Fruit fly (Drosophila melanogaster): Measurements from ENCODE around the gene Cpr35B.

Gene Cpr35B

dm6 chr2L:14462644-14463394 lies 37.8 kb upstream of the Cpr35B start (continued):
- TF ChIP-seq CG12299 (tag; optimal IDR thresholded peaks at IDR 0.05) (peak; percentile 8), sr (GFP tag; IDR thresholded peaks at IDR 0.05) (0 out of 3 replicates have a peak, but pooled peaks have one; percentile 31), CG12769 (tag; optimal IDR thresholded peaks at IDR 0.05) (peak; percentile 3), Usf (GFP tag; optimal IDR thresholded peaks at IDR 0.05) (peak; percentile 26), hb (GFP tag; IDR thresholded peaks at IDR 0.05; ENCODE audit: partially characterized antibody) (no peak), Ets97D (GFP tag; optimal IDR thresholded peaks at IDR 0.05) (no peak), D (optimal IDR thresholded peaks at IDR 0.05) (no peak), D (GFP tag; optimal IDR thresholded peaks at IDR 0.05) (peak; percentile 90), abd-A (tag; optimal IDR thresholded peaks at IDR 0.05) (peak; percentile 97), tio (GFP tag; optimal IDR thresholded peaks at IDR 0.05) (peak; percentile 59), CG12155 (GFP tag; optimal IDR thresholded peaks at IDR 0.05) (no peak), gro (GFP tag; optimal IDR thresholded peaks at IDR 0.05) (no peak), CG8359 (GFP tag; optimal IDR thresholded peaks at IDR 0.05; ENCODE audit: borderline replicate concordance) (peak; percentile 72), CG10321 (GFP tag; IDR thresholded peaks at IDR 0.05) (no peak), Ravus (GFP tag; IDR thresholded peaks at IDR 0.05) (no peak), CG33557 (GFP tag; optimal IDR thresholded peaks at IDR 0.05) (peak; percentile 78), fru (optimal IDR thresholded peaks at IDR 0.05) (no peak), Sry-β (GFP tag; optimal IDR thresholded peaks at IDR 0.05) (peak; percentile 24), trem (tag; optimal IDR thresholded peaks at IDR 0.05) (peak; percentile 82), nom (GFP tag; optimal IDR thresholded peaks at IDR 0.05) (no peak), bsh (GFP tag; optimal IDR thresholded peaks at IDR 0.05) (peak in 1 of 2 experiments; percentile 78), slbo (GFP tag; IDR thresholded peaks at IDR 0.05) (no peak), CG12744 (GFP tag; optimal IDR thresholded peaks at IDR 0.05) (no peak), CG4707 (GFP tag; optimal IDR thresholded peaks at IDR 0.05) (peak; percentile 41), yki (optimal IDR thresholded peaks at IDR 0.05) (no peak), CG10267 (tag; optimal IDR thresholded peaks at IDR 0.05) (peak; percentile 87), pho (GFP tag; optimal IDR thresholded peaks at IDR 0.05) (no peak), chif (GFP tag; optimal IDR thresholded peaks at IDR 0.05) (peak in 1 of 2 experiments; percentile 43), CG6813 (GFP tag; optimal IDR thresholded peaks at IDR 0.05) (peak; percentile 59), crol (GFP tag; IDR thresholded peaks at IDR 0.05) (no peak), Rfx (GFP tag; IDR thresholded peaks at IDR 0.05) (no peak), CG17328 (GFP tag; IDR thresholded peaks at IDR 0.05) (peak; percentile 14; the same call in 1 of the 2 replicates), Atf3 (GFP tag; optimal IDR thresholded peaks at IDR 0.05) (no peak), Hmx (GFP tag; optimal IDR thresholded peaks at IDR 0.05) (no peak), CG18599 (GFP tag; optimal IDR thresholded peaks at IDR 0.05) (peak; percentile 71), HLH3B (GFP tag; IDR thresholded peaks at IDR 0.05) (no peak; the same call in none of the 2 replicates), pita (GFP tag; optimal IDR thresholded peaks at IDR 0.05) (no peak), wor (GFP tag; IDR thresholded peaks at IDR 0.05) (peak; percentile 52; the same call in 1 of the 2 replicates), unc-4 (GFP tag; IDR thresholded peaks at IDR 0.05; ENCODE audit: partially characterized antibody) (no peak), CG17385 (GFP tag; optimal IDR thresholded peaks at IDR 0.05) (peak; percentile 59), CG10979 (tag; optimal IDR thresholded peaks at IDR 0.05) (peak; percentile 95), C15 (GFP tag; IDR thresholded peaks at IDR 0.05) (no peak), CG14050 (GFP tag; IDR thresholded peaks at IDR 0.05) (0 out of 3 replicates have a peak, but pooled peaks have one; percentile 37), CG1647 (GFP tag; optimal IDR thresholded peaks at IDR 0.05) (no peak), otp (GFP tag; IDR thresholded peaks at IDR 0.05) (0 out of 3 replicates have a peak, but pooled peaks have one; percentile 10), CG7928 (GFP tag; optimal IDR thresholded peaks at IDR 0.05) (no peak), jigr1 (GFP tag; IDR thresholded peaks at IDR 0.05) (no peak), MESR4 (GFP tag; optimal IDR thresholded peaks at IDR 0.05) (no peak), gfzf (GFP tag; optimal IDR thresholded peaks at IDR 0.05) (no peak), slou (GFP tag; optimal IDR thresholded peaks at IDR 0.05) (peak; percentile 20)

Data from whole organism, embryonic.